Fruit fly (Drosophila melanogaster): ENCODE data around the gene Gld.

The Gld gene

dm6 chr3R:7249460-7249859 lies 16.0 kb downstream of the Gld start, which contains the start of the genes CG1227 and Dtwd2:
Gene CG1227, minus strand, starts transcription at chr3R:7249738.
Gene Dtwd2, plus strand, starts transcription at chr3R:7249795.
- TF ChIP-seq Myc (optimal IDR thresholded peaks at IDR 0.05) (no peak), Sin3A (optimal IDR thresholded peaks at IDR 0.05) (no peak), ttk (optimal IDR thresholded peaks at IDR 0.05) (no peak), h (optimal IDR thresholded peaks at IDR 0.05) (no peak), insv (optimal IDR thresholded peaks at IDR 0.05) (no peak), psq (optimal IDR thresholded peaks at IDR 0.05) (no peak)

- TF ChIP-seq ttk (optimal IDR thresholded peaks at IDR 0.05) (no peak), Myc (optimal IDR thresholded peaks at IDR 0.05) (no peak), Sin3A (optimal IDR thresholded peaks at IDR 0.05) (no peak), psq (optimal IDR thresholded peaks at IDR 0.05) (no peak), h (optimal IDR thresholded peaks at IDR 0.05) (no peak), insv (optimal IDR thresholded peaks at IDR 0.05) (no peak)
These were observed 18.6 kb downstream of the Gld start, which contains the start of the genes Noc3 and CG10053 for dm6 chr3R:7246889-7247288. Gene Noc3, minus strand, starts transcription at chr3R:7246969. Gene CG10053, plus strand, starts transcription at chr3R:7247090.

- no peak for TF ChIP-seq psq (optimal IDR thresholded peaks at IDR 0.05)
- TF ChIP-seq Myc (optimal IDR thresholded peaks at IDR 0.05), result no peak
- TF ChIP-seq ttk (optimal IDR thresholded peaks at IDR 0.05), result no peak
- no peak for TF ChIP-seq h (optimal IDR thresholded peaks at IDR 0.05)
- no peak for TF ChIP-seq Sin3A (optimal IDR thresholded peaks at IDR 0.05)
- TF ChIP-seq insv (optimal IDR thresholded peaks at IDR 0.05), result no peak
These were observed 24.0 kb downstream of the Gld start, which contains the start of gene CG14607 for dm6 chr3R:7241460-7241859. Gene CG14607, plus strand, starts transcription at chr3R:7241760.

- TF ChIP-seq Myc (optimal IDR thresholded peaks at IDR 0.05) (no peak), ttk (optimal IDR thresholded peaks at IDR 0.05) (no peak), Sin3A (optimal IDR thresholded peaks at IDR 0.05) (no peak), h (optimal IDR thresholded peaks at IDR 0.05) (no peak), psq (optimal IDR thresholded peaks at IDR 0.05) (no peak), insv (optimal IDR thresholded peaks at IDR 0.05) (no peak)
These were observed 41.5 kb downstream of the Gld start, which contains the start of gene thw for dm6 chr3R:7223972-7224464. Gene thw, plus strand, starts transcription at chr3R:7224414.

DNA sequence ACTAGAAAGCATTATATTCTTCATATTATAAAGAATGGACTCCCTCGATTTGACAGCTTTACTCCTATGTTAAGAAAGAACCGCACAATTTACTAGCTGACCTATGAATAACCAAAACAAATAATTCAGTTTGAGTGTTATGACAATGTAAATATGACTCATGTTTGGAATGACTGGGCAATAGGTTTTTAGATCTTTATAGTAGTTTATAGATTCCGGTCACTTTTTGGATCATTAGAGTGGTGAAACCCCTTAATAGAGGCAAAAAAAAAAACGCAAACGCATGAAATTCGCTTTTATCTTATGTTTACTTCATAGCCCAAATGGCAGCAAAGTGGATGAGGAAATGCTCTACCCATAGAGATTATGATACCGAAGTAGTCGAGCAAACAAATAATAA lies 45.9 kb downstream of the Gld start, which contains the start of gene CG14605:
Gene CG14605, minus strand, starts transcription at position 101 of the 400 bp plus-strand sequence.
- TF ChIP-seq h (optimal IDR thresholded peaks at IDR 0.05), result no peak
- no peak for TF ChIP-seq psq (optimal IDR thresholded peaks at IDR 0.05)
- no peak for TF ChIP-seq Sin3A (optimal IDR thresholded peaks at IDR 0.05)
- no peak for TF ChIP-seq ttk (optimal IDR thresholded peaks at IDR 0.05)
- no peak for TF ChIP-seq Myc (optimal IDR thresholded peaks at IDR 0.05)
- no peak for TF ChIP-seq insv (optimal IDR thresholded peaks at IDR 0.05)

- TF ChIP-seq Sin3A (optimal IDR thresholded peaks at IDR 0.05) (no peak), Myc (optimal IDR thresholded peaks at IDR 0.05) (no peak), ttk (optimal IDR thresholded peaks at IDR 0.05) (no peak), h (optimal IDR thresholded peaks at IDR 0.05) (no peak), psq (optimal IDR thresholded peaks at IDR 0.05) (no peak), insv (optimal IDR thresholded peaks at IDR 0.05) (no peak)
These were observed 48.5 kb downstream of the Gld start, which contains the start of gene CG14606 for dm6 chr3R:7216924-7217529. Gene CG14606, minus strand, starts transcription at chr3R:7217083.

DNA sequence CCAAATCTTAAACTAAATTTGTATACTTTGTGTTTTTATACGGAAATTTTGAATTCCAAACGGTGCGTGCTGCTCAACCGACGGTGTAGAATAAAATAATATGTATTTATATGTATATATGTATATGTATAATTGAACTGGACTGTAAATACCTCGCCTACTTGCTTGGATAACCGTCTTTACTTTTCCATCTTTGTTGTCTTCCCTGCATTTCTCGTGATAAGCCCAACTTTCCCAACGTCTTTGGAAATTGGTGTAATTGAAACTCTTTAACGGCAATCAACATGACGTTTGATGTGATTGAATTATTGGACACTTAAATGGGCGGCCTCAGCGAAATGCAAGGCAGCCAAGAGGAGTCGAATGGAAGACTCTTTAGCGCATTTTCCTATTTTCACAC lies 57.2 kb downstream of the Gld start, which contains the start of gene CG1288:
Gene CG1288, minus strand, starts transcription at position 101 of the 400 bp plus-strand sequence.
- no peak for TF ChIP-seq Sin3A (optimal IDR thresholded peaks at IDR 0.05)
- TF ChIP-seq psq (optimal IDR thresholded peaks at IDR 0.05), result no peak
- no peak for TF ChIP-seq h (optimal IDR thresholded peaks at IDR 0.05)
- no peak for TF ChIP-seq insv (optimal IDR thresholded peaks at IDR 0.05)
- TF ChIP-seq ttk (optimal IDR thresholded peaks at IDR 0.05), result no peak
- TF ChIP-seq Myc (optimal IDR thresholded peaks at IDR 0.05), result no peak
